Worm (Caenorhabditis elegans): Measurements from ENCODE around the gene gpa-1.

gpa-1 gene

ce11 chrV:11220415-11220814 lies 42.9 kb upstream of the gpa-1 start:
- TF ChIP-seq ztf-11 (tag; optimal IDR thresholded peaks at IDR 0.05) (no peak), dsc-1 (tag; optimal IDR thresholded peaks at IDR 0.05) (no peak), zip-4 (GFP tag; optimal IDR thresholded peaks at IDR 0.05) (no peak), elt-3 (tag; optimal IDR thresholded peaks at IDR 0.05) (peak in 2 of 6 experiments; percentile 44 to 83)

- TF ChIP-seq irx-1 (tag; optimal IDR thresholded peaks at IDR 0.05) (no peak), lin-14 (GFP tag; optimal IDR thresholded peaks at IDR 0.05) (peak; percentile 11), nhr-20 (tag; optimal IDR thresholded peaks at IDR 0.05) (peak; percentile 52), elt-2 (tag; optimal IDR thresholded peaks at IDR 0.05) (peak; percentile 17), nhr-28 (tag; optimal IDR thresholded peaks at IDR 0.05) (no peak), mep-1 (tag; optimal IDR thresholded peaks at IDR 0.05) (no peak), nhr-71 (tag; optimal IDR thresholded peaks at IDR 0.05) (peak; percentile 22), elt-3 (tag; optimal IDR thresholded peaks at IDR 0.05) (peak in 1 of 6 experiments; percentile 16), nhr-85 (tag) (peak; percentile 8), snu-23 (GFP tag; optimal IDR thresholded peaks at IDR 0.05) (peak; percentile 17), blmp-1 (tag; optimal IDR thresholded peaks at IDR 0.05) (peak; percentile 7)
Measured at ce11 chrV:11217394-11217793, 39.9 kb upstream of the gpa-1 start, which contains the start of gene cyp-29A2. cyp-29A2 (plus strand) TSS chrV:11217583.

ce11 chrV:11216137-11216536 lies 38.7 kb upstream of the gpa-1 start:
- no peak for TF ChIP-seq nhr-28 (tag; optimal IDR thresholded peaks at IDR 0.05)
- TF ChIP-seq hlh-17 (GFP tag; optimal IDR thresholded peaks at IDR 0.05; ENCODE audit: borderline replicate concordance): no peak
- no peak for TF ChIP-seq rnt-1 (tag; optimal IDR thresholded peaks at IDR 0.05)
- no peak for TF ChIP-seq ces-1 (GFP tag; optimal IDR thresholded peaks at IDR 0.05)
- no peak for TF ChIP-seq aha-1 (tag; optimal IDR thresholded peaks at IDR 0.05)
- TF ChIP-seq sox-4 (tag; optimal IDR thresholded peaks at IDR 0.05): no peak
- TF ChIP-seq egl-27 (tag; optimal IDR thresholded peaks at IDR 0.05): no peak
- TF ChIP-seq alr-1 (tag; optimal IDR thresholded peaks at IDR 0.05; ENCODE audit: borderline replicate concordance): no peak
- TF ChIP-seq dsc-1 (tag; optimal IDR thresholded peaks at IDR 0.05): no peak

ce11 chrV:11214569-11214968 lies 37.1 kb upstream of the gpa-1 start:
- TF ChIP-seq dsc-1 (tag; optimal IDR thresholded peaks at IDR 0.05) (peak; percentile 58), mdl-1 (tag; optimal IDR thresholded peaks at IDR 0.05) (no peak)

ce11 chrV:11211323-11211722 lies 33.8 kb upstream of the gpa-1 start:
- TF ChIP-seq mab-9 (GFP tag; IDR thresholded peaks at IDR 0.05) (no peak), unc-86 (tag; optimal IDR thresholded peaks at IDR 0.05) (no peak), dsc-1 (tag; optimal IDR thresholded peaks at IDR 0.05) (peak; percentile 96), unc-30 (tag; optimal IDR thresholded peaks at IDR 0.05) (no peak), nhr-47 (tag; optimal IDR thresholded peaks at IDR 0.05) (peak; percentile 45), mep-1 (tag; optimal IDR thresholded peaks at IDR 0.05) (no peak), lin-14 (GFP tag; optimal IDR thresholded peaks at IDR 0.05) (no peak), fkh-10 (GFP tag; optimal IDR thresholded peaks at IDR 0.05) (peak; percentile 9), Y116A8C.19 (tag; optimal IDR thresholded peaks at IDR 0.05; ENCODE audit: borderline replicate concordance) (no peak), F16B12.6 (tag; optimal IDR thresholded peaks at IDR 0.05) (no peak), ztf-4 (tag; optimal IDR thresholded peaks at IDR 0.05) (no peak), unc-130 (tag; optimal IDR thresholded peaks at IDR 0.05) (no peak), egl-27 (tag; optimal IDR thresholded peaks at IDR 0.05) (no peak), ceh-90 (tag; optimal IDR thresholded peaks at IDR 0.05) (no peak), fkh-8 (tag; optimal IDR thresholded peaks at IDR 0.05) (peak; percentile 70), lin-13 (GFP tag; optimal IDR thresholded peaks at IDR 0.05) (no peak), pax-3 (tag; optimal IDR thresholded peaks at IDR 0.05) (peak; percentile 47), nhr-20 (tag; optimal IDR thresholded peaks at IDR 0.05) (peak; percentile 4)

All from whole organism, L1 larva.